Fruit fly (Drosophila melanogaster): ENCODE results near the gene hd.

The hd gene

DNA sequence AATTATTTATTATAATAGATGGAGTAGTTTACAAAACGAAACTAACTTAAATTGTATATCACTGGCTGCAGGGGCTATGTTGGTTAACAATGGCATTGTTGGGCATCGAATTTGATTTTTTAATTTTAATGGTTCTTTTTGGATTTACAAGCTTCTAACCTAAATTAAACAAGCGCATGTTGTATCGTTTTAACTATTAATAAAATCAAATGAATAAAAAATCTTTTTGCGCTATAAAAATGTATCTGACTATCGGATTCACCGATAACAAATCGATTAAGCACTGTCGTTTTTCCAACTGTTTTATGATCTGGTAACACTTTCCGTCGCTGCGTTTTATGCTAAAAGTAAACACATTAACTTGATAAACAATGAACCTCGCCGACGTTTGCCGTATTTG, at the start of gene hd, which contains the start of gene CG14667:
TSS of gene hd (minus strand) at position 243 of the 400 bp plus-strand sequence.
TSS of gene CG14667 (plus strand) at position 303 of the 400 bp plus-strand sequence.
- no peak for TF ChIP-seq dl (GFP tag; optimal IDR thresholded peaks at IDR 0.05; ENCODE audit: insufficient read depth in 1 of 2, partially characterized antibody in 2 of 2)

DNA sequence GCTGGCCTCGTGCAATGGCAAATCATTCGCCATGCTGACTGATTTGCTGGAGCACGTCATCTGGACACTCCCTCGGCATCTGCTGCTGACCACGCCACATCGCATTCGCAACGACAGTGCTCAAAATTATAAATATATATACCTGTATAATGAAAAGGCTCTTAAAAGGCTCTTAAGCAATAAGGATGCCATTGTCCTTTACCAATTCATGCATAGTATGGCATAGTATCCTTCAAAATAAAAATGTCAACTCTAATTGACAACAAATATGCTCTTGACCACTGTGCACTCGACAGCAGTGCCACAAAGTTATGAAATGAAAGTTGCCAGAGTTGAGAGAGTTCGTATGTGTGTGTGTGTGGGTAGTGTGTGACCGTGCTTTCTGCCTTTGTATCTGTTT, 47.4 kb upstream of the hd start:
- TF ChIP-seq fru (GFP tag; optimal IDR thresholded peaks at IDR 0.05) (peak; percentile 10), Sp1 (GFP tag; optimal IDR thresholded peaks at IDR 0.05) (no peak), foxo (GFP tag; optimal IDR thresholded peaks at IDR 0.05) (peak in 1 of 2 experiments; percentile 4)

dm6 chr3R:5420454-5420853, 45.7 kb upstream of the hd start:
- no peak for TF ChIP-seq lola (GFP tag; optimal IDR thresholded peaks at IDR 0.05)
- no peak for TF ChIP-seq CG9705 (GFP tag; optimal IDR thresholded peaks at IDR 0.05)
- no peak for TF ChIP-seq tai (GFP tag; optimal IDR thresholded peaks at IDR 0.05)
- no peak for TF ChIP-seq GATAd (GFP tag; optimal IDR thresholded peaks at IDR 0.05)
- TF ChIP-seq br (GFP tag; optimal IDR thresholded peaks at IDR 0.05), result no peak
- no peak for TF ChIP-seq Hr78 (GFP tag; optimal IDR thresholded peaks at IDR 0.05)
- TF ChIP-seq rgr (GFP tag; optimal IDR thresholded peaks at IDR 0.05), result no peak
- TF ChIP-seq dmrt93B (GFP tag; optimal IDR thresholded peaks at IDR 0.05), result no peak
- TF ChIP-seq fru (GFP tag; optimal IDR thresholded peaks at IDR 0.05), result no peak
- no peak for TF ChIP-seq Sp1 (GFP tag; optimal IDR thresholded peaks at IDR 0.05)
- no peak for TF ChIP-seq Myc (optimal IDR thresholded peaks at IDR 0.05)
- TF ChIP-seq foxo (GFP tag; optimal IDR thresholded peaks at IDR 0.05), result no peak
- TF ChIP-seq Hr83 (GFP tag; optimal IDR thresholded peaks at IDR 0.05; ENCODE audit: poor library complexity, severe bottlenecking), result no peak
- TF ChIP-seq woc (GFP tag; optimal IDR thresholded peaks at IDR 0.05), result no peak
- TF ChIP-seq usp (GFP tag; optimal IDR thresholded peaks at IDR 0.05), result no peak
- no peak for TF ChIP-seq Rel (GFP tag; optimal IDR thresholded peaks at IDR 0.05)
- TF ChIP-seq Rel (tag; optimal IDR thresholded peaks at IDR 0.05), result no peak
- no peak for TF ChIP-seq jim (GFP tag; optimal IDR thresholded peaks at IDR 0.05)

DNA sequence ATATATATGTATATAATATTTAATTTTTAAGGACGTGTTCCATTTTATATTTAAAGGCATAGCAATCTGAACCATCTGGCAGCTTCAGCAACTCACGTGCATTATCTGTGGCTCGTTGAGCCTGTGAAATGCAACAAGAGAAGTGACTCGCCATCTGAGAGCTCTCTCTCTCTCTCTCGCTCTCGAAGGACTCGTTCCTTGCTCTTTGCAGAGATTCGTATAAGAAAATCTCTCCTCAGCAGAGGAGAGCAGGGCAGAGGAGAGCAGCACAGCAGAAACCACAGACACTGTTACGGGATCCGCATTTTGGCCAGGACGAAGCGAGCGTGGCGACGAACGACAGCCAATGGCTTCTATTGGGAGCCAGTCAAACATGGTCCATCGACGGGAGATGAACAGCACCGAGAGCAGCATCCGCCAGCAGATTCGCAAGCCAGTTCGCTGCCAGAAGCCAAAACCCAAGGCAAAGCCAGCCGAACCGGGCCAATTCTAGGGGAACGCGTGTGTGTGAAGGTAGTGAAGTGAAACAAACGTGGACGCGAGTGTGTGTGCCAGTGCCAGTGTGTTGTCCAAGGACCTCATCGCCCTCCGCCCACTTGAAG, 39.5 kb upstream of the hd start, which contains the start of gene CG14669:
TSS of gene CG14669 (plus strand) at position 381 of the 602 bp plus-strand sequence.
- TF ChIP-seq dsf (GFP tag; optimal IDR thresholded peaks at IDR 0.05; ENCODE audit: borderline replicate concordance), result no peak
- TF ChIP-seq CG32264 (GFP tag; optimal IDR thresholded peaks at IDR 0.05), result no peak
- TF ChIP-seq lola (GFP tag; optimal IDR thresholded peaks at IDR 0.05), result no peak
- no peak for TF ChIP-seq h (GFP tag; optimal IDR thresholded peaks at IDR 0.05)
- TF ChIP-seq psq (GFP tag; optimal IDR thresholded peaks at IDR 0.05), result no peak
- TF ChIP-seq rgr (GFP tag; optimal IDR thresholded peaks at IDR 0.05), result no peak
- TF ChIP-seq Hr83 (GFP tag; optimal IDR thresholded peaks at IDR 0.05; ENCODE audit: poor library complexity, severe bottlenecking), result no peak
- no peak for TF ChIP-seq Vsx2 (GFP tag; optimal IDR thresholded peaks at IDR 0.05; ENCODE audit: partially characterized antibody)

DNA sequence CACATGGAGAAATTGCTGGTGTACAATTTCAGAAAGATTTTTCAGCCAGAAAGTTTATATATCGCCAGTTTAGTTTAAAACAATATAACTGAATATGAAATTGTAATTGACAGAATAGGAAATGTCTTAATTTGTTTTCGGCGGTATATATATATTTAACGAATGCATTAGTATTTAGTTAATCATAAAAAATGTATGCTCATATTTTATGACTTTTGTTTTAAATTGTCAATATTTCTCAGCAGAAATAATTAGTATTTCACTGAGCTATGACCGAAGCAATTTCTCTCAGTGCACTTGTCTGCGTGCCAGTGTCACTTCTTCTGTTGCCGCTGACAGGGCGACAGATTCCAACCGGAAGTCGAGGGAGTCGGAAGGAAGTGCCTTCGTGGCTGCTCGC, 38.2 kb upstream of the hd start:
- TF ChIP-seq sv (GFP tag; optimal IDR thresholded peaks at IDR 0.05) (peak; percentile 21), rgr (GFP tag; optimal IDR thresholded peaks at IDR 0.05) (no peak)

DNA sequence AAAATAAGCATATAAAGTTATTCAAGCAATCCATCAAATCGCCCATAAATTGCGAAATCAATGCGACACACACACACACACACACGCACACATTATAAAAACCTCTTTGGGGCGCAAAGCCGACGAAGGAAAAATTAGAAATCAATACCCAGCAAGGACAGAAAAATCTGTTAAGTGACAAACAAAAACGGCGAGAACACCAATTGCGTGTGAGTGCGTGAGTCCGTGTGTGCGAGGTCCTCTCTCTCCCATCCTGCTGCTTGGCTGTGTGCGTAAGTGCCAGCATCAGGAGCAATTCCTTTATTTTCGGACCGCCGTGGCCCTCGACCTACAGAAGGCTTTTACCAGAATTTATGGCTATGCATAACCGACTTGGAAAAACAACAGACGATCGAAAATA, 37.5 kb upstream of the hd start, which contains the start of gene Orco:
TSS of gene Orco (minus strand) at position 101 of the 400 bp plus-strand sequence.
- no peak for TF ChIP-seq Hr78 (GFP tag; optimal IDR thresholded peaks at IDR 0.05)
- no peak for TF ChIP-seq Abd-B (GFP tag; optimal IDR thresholded peaks at IDR 0.05)
- no peak for TF ChIP-seq Dfd (GFP tag; optimal IDR thresholded peaks at IDR 0.05)
- TF ChIP-seq Vsx2 (GFP tag; optimal IDR thresholded peaks at IDR 0.05; ENCODE audit: partially characterized antibody), result no peak
- no peak for TF ChIP-seq Jra (GFP tag; optimal IDR thresholded peaks at IDR 0.05)
- no peak for TF ChIP-seq rgr (GFP tag; optimal IDR thresholded peaks at IDR 0.05)
- no peak for TF ChIP-seq CrebA (GFP tag; optimal IDR thresholded peaks at IDR 0.05; ENCODE audit: borderline replicate concordance)
- TF ChIP-seq Sp1 (GFP tag; optimal IDR thresholded peaks at IDR 0.05), result no peak
- TF ChIP-seq Myc (optimal IDR thresholded peaks at IDR 0.05), result no peak
- TF ChIP-seq OdsH (GFP tag; optimal IDR thresholded peaks at IDR 0.05), result no peak
- TF ChIP-seq Mio (GFP tag; optimal IDR thresholded peaks at IDR 0.05), result no peak
- TF ChIP-seq Rel (GFP tag; optimal IDR thresholded peaks at IDR 0.05), result no peak
- no peak for TF ChIP-seq Rel (tag; optimal IDR thresholded peaks at IDR 0.05)
- TF ChIP-seq brk (GFP tag; optimal IDR thresholded peaks at IDR 0.05), result no peak
- no peak for TF ChIP-seq N (GFP tag; optimal IDR thresholded peaks at IDR 0.05)

Data from whole organism, wandering third instar larva.